Fruit fly (Drosophila melanogaster): ENCODE measurements around the gene mthl7.

Gene mthl7

DNA sequence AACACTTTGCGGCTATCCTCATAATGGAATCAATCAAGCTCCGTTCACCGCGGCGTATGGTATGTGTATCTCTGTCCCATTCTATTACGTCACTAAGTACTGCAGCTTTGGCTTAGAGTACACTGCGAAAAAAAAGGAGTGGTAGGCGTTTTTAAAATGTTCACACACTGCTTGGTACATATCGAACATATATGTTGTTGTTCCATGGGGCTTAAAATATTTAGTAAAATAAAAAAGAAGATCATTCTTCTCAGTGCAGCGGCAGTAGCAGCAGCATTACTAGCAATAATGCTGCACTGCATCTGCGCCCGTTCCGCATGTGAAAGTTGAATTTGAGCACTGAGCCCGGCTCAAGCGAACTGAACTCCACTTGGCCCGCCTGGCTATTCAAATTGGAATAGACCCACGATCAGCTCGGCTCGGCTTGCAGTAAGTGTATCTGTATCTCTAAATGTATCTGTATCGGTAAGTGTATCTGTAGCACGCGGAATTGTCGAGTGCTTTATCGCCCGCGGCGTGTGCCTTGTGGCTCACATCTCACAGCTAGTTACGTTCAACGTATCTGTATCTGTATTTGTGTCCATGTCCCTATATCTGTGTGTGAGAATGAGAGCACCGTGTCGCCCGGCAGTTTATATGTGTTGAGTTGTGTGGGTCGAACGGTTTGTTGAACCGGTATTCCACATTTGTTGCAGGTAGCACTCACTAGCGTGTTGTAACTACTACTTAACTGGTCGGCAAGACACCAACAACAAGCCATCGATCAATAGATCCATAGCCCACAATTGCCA is 26.9 kb downstream of the mthl7 start (continued):
- TF ChIP-seq CHES-1-like (GFP tag; optimal IDR thresholded peaks at IDR 0.05) (no peak), Deaf1 (tag; optimal IDR thresholded peaks at IDR 0.05) (no peak), dmrt99B (tag; optimal IDR thresholded peaks at IDR 0.05) (peak; percentile 80), maf-S (GFP tag; optimal IDR thresholded peaks at IDR 0.05) (no peak), oc (tag; optimal IDR thresholded peaks at IDR 0.05) (peak; percentile 80), grn (GFP tag; optimal IDR thresholded peaks at IDR 0.05) (peak; percentile 34), Usf (GFP tag; optimal IDR thresholded peaks at IDR 0.05) (no peak), CG8765 (GFP tag; IDR thresholded peaks at IDR 0.05) (no peak), Hmx (GFP tag; optimal IDR thresholded peaks at IDR 0.05) (no peak), zfh1 (GFP tag; IDR thresholded peaks at IDR 0.05) (peak; percentile 44; the same call in 1 of the 3 replicates), CG7271 (tag; optimal IDR thresholded peaks at IDR 0.05) (no peak), ap (GFP tag; IDR thresholded peaks at IDR 0.05) (peak; percentile 49; the same call in 1 of the 2 replicates), kni (GFP tag; optimal IDR thresholded peaks at IDR 0.05) (no peak), CG11247 (GFP tag; IDR thresholded peaks at IDR 0.05) (no peak; the same call in 1 of the 2 replicates), Abd-B (GFP tag; optimal IDR thresholded peaks at IDR 0.05) (peak; percentile 33), CG17186 (GFP tag; optimal IDR thresholded peaks at IDR 0.05) (no peak), her (GFP tag; optimal IDR thresholded peaks at IDR 0.05) (no peak), Xrp1 (GFP tag; IDR thresholded peaks at IDR 0.05) (peak; percentile 47; the same call in 1 of the 2 replicates), Lhr (GFP tag; optimal IDR thresholded peaks at IDR 0.05) (peak; percentile 8), scrt (GFP tag; optimal IDR thresholded peaks at IDR 0.05) (peak; percentile 32), Atf6 (GFP tag; IDR thresholded peaks at IDR 0.05) (no peak), lab (GFP tag; optimal IDR thresholded peaks at IDR 0.05) (peak; percentile 47), yki (optimal IDR thresholded peaks at IDR 0.05) (no peak), sc (optimal IDR thresholded peaks at IDR 0.05) (no peak), sc (GFP tag; optimal IDR thresholded peaks at IDR 0.05) (peak; percentile 1), NC2α (GFP tag; optimal IDR thresholded peaks at IDR 0.05) (peak; percentile 10), sim (GFP tag; IDR thresholded peaks at IDR 0.05) (no peak), fd3F (GFP tag; optimal IDR thresholded peaks at IDR 0.05) (no peak), Ptx1 (GFP tag; IDR thresholded peaks at IDR 0.05) (peak; percentile 68), lola (GFP tag; optimal IDR thresholded peaks at IDR 0.05) (no peak), CG2120 (GFP tag; optimal IDR thresholded peaks at IDR 0.05) (no peak), repo (GFP tag; optimal IDR thresholded peaks at IDR 0.05) (no peak), CG6689 (GFP tag; IDR thresholded peaks at IDR 0.05) (peak; percentile 51), Dip2 (GFP tag; IDR thresholded peaks at IDR 0.05) (no peak), CG34422 (GFP tag; IDR thresholded peaks at IDR 0.05) (peak; percentile 70; the same call in 2 of the 3 replicates), CG32532 (GFP tag; IDR thresholded peaks at IDR 0.05) (no peak), abd-A (tag; optimal IDR thresholded peaks at IDR 0.05) (no peak), Hr78 (GFP tag; optimal IDR thresholded peaks at IDR 0.05) (no peak), CG10654 (GFP tag; optimal IDR thresholded peaks at IDR 0.05) (peak; percentile 45), CoRest (tag; optimal IDR thresholded peaks at IDR 0.05) (peak; percentile 60), CG11093 (GFP tag; IDR thresholded peaks at IDR 0.05) (peak; percentile 26; the same call in 1 of the 3 replicates), gem (tag; optimal IDR thresholded peaks at IDR 0.05) (peak; percentile 66), CG2202 (tag; optimal IDR thresholded peaks at IDR 0.05) (no peak), sna (GFP tag; IDR thresholded peaks at IDR 0.05; ENCODE audit: partially characterized antibody) (no peak), CG6254 (GFP tag; optimal IDR thresholded peaks at IDR 0.05) (peak; percentile 16), CG4424 (GFP tag; optimal IDR thresholded peaks at IDR 0.05) (peak; percentile 61), sens-2 (GFP tag; IDR thresholded peaks at IDR 0.05) (no peak), CG12769 (tag; optimal IDR thresholded peaks at IDR 0.05) (peak; percentile 5)
